Fruit fly (Drosophila melanogaster): Measurements from ENCODE around the gene betaCOP.
A peak's percentile ranks its signal among the peaks of the same experiment; 100 is the strongest.

betaCOP gene

DNA sequence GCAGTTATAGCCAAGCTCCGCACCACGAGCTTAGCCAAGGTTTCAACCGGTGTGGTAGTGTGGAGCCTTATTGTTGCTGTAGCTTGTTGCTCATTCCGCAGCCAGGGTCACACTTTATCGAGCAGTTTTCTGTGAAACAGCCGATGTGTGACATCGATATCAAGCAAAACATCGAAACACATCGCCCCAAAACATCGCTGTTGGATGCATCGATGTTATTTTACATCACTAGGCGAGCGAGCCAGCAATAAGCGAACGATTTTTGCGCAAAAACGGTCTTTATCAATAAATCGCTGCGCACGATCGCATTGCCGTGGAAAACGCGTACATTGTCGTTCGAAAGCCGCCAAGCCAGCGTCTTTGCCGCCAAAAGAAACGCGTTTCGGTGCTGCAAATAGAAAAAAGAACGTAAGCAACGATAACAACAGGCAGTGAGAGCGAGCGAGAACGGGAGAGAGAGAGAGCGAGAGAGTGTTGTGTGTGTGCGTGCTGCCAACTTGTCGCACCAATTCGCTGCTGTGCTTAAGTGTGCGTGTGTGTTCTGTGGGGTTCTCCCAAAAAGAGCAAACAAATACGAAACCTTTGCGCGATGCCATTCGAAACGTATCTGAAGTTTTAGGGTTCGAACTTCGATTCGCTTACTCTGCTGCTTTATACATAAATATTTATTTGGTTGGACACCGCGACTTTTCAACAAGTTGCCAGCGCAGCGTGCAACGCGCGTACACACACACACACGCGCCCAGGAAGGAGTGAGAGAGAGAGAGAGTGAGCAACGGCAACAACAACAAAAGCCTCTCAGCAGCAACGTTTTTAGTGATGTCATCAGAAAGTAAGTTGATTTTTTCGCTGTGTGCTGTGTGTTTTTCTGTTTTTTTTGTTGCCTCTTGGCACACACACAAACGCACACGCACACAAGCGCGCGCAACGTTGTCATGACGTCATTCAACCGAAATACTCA, 14.0 kb downstream of the betaCOP start (continued):
- TF ChIP-seq gt (GFP tag; IDR thresholded peaks at IDR 0.05): no peak
- peak; percentile 99 for TF ChIP-seq Bgb (GFP tag; IDR thresholded peaks at IDR 0.05; ENCODE audit: partially characterized antibody)
- TF ChIP-seq CG10959 (GFP tag; IDR thresholded peaks at IDR 0.05): no peak
- TF ChIP-seq tna (GFP tag; IDR thresholded peaks at IDR 0.05; ENCODE audit: partially characterized antibody): peak; percentile 97
- no peak for TF ChIP-seq lola (GFP tag; optimal IDR thresholded peaks at IDR 0.05)
- peak; percentile 36 for TF ChIP-seq mirr (GFP tag; optimal IDR thresholded peaks at IDR 0.05)
- TF ChIP-seq lilli (GFP tag; optimal IDR thresholded peaks at IDR 0.05): peak; percentile 6
- TF ChIP-seq Usf (GFP tag; optimal IDR thresholded peaks at IDR 0.05): no peak
- TF ChIP-seq prd (optimal IDR thresholded peaks at IDR 0.05): no peak
- TF ChIP-seq prd (GFP tag; IDR thresholded peaks at IDR 0.05): no peak; the same call in 2 of the 3 replicates
- TF ChIP-seq CG18262 (tag; optimal IDR thresholded peaks at IDR 0.05): no peak
- TF ChIP-seq CTCF (GFP tag; optimal IDR thresholded peaks at IDR 0.05): peak; percentile 74
- no peak for TF ChIP-seq repo (GFP tag; optimal IDR thresholded peaks at IDR 0.05)
- TF ChIP-seq jigr1 (GFP tag; IDR thresholded peaks at IDR 0.05): no peak
- peak; percentile 98 for TF ChIP-seq hb (GFP tag; IDR thresholded peaks at IDR 0.05; ENCODE audit: partially characterized antibody)
- peak; percentile 13 for TF ChIP-seq CG10147 (GFP tag; optimal IDR thresholded peaks at IDR 0.05)
- TF ChIP-seq CG34376 (GFP tag; optimal IDR thresholded peaks at IDR 0.05): peak; percentile 38
- 0 out of 2 replicates have a peak, but pooled peaks have one; percentile 37 for TF ChIP-seq CG17328 (GFP tag; IDR thresholded peaks at IDR 0.05)
- peak; percentile 16 for TF ChIP-seq CG17829 (tag; optimal IDR thresholded peaks at IDR 0.05)
- TF ChIP-seq bab2 (GFP tag; optimal IDR thresholded peaks at IDR 0.05): no peak
- 0 out of 2 replicates have a peak, but pooled peaks have one; percentile 19 for TF ChIP-seq CG9215 (GFP tag; IDR thresholded peaks at IDR 0.05)
- no peak for TF ChIP-seq stc (GFP tag; IDR thresholded peaks at IDR 0.05)
- TF ChIP-seq sima (GFP tag; optimal IDR thresholded peaks at IDR 0.05): no peak
- TF ChIP-seq mld (GFP tag; IDR thresholded peaks at IDR 0.05; ENCODE audit: partially characterized antibody): peak; percentile 95
- no peak for TF ChIP-seq gsb (GFP tag; IDR thresholded peaks at IDR 0.05)
- no peak for TF ChIP-seq CG1233 (GFP tag; optimal IDR thresholded peaks at IDR 0.05)
- TF ChIP-seq btn (GFP tag; optimal IDR thresholded peaks at IDR 0.05): no peak
- TF ChIP-seq jing (GFP tag; optimal IDR thresholded peaks at IDR 0.05): no peak
- no peak for TF ChIP-seq cad (GFP tag; optimal IDR thresholded peaks at IDR 0.05)
- TF ChIP-seq CG6254 (GFP tag; optimal IDR thresholded peaks at IDR 0.05): no peak
- TF ChIP-seq CG14860 (GFP tag; IDR thresholded peaks at IDR 0.05; ENCODE audit: partially characterized antibody): peak; percentile 97
- TF ChIP-seq CG1832 (GFP tag; optimal IDR thresholded peaks at IDR 0.05): peak; percentile 89
- TF ChIP-seq twi (tag; optimal IDR thresholded peaks at IDR 0.05): no peak
- TF ChIP-seq CG5245 (GFP tag; optimal IDR thresholded peaks at IDR 0.05): no peak
- peak; percentile 62; the same call in 1 of the 2 replicates for TF ChIP-seq chm (GFP tag; IDR thresholded peaks at IDR 0.05)
- TF ChIP-seq Oaz (GFP tag; IDR thresholded peaks at IDR 0.05): no peak
- no peak for TF ChIP-seq D (optimal IDR thresholded peaks at IDR 0.05)
- no peak for TF ChIP-seq D (GFP tag; optimal IDR thresholded peaks at IDR 0.05)
- TF ChIP-seq GATAe (GFP tag; conservative IDR thresholded peaks at IDR 0.05): no peak
- TF ChIP-seq C15 (GFP tag; IDR thresholded peaks at IDR 0.05): no peak
- peak; percentile 78 for TF ChIP-seq CG9932 (GFP tag; IDR thresholded peaks at IDR 0.05)
- TF ChIP-seq HLH54F (GFP tag; optimal IDR thresholded peaks at IDR 0.05): peak; percentile 14
- TF ChIP-seq CG7928 (GFP tag; optimal IDR thresholded peaks at IDR 0.05): peak; percentile 65
- peak; percentile 4 for TF ChIP-seq Nf-YC (tag; optimal IDR thresholded peaks at IDR 0.05)
- no peak for TF ChIP-seq peb (GFP tag; IDR thresholded peaks at IDR 0.05)
- TF ChIP-seq CG12299 (tag; optimal IDR thresholded peaks at IDR 0.05): peak; percentile 33
- no peak for TF ChIP-seq Hr3 (GFP tag; optimal IDR thresholded peaks at IDR 0.05)
- TF ChIP-seq psq (GFP tag; optimal IDR thresholded peaks at IDR 0.05): no peak
- no peak for TF ChIP-seq CG8281 (tag; optimal IDR thresholded peaks at IDR 0.05)
- TF ChIP-seq Taf1 (GFP tag; IDR thresholded peaks at IDR 0.05): no peak
